Fruit fly (Drosophila melanogaster) whole organism: Measurements from ENCODE around the gene Etl1.

Experiments used
- CG8478 ChIP-seq: fragments of >200 bp; optimal IDR thresholded peaks from 2 replicates; lab custom pipeline; 2018; ENCODE audit warnings: inconsistent platforms
- Dll ChIP-seq: fragments of >200 bp; optimal IDR thresholded peaks from 2 replicates; lab custom pipeline; 2017
- pan ChIP-seq: fragments of >200 bp; optimal IDR thresholded peaks from 2 replicates; lab custom pipeline; 2017
- psq ChIP-seq: fragments of >200 bp; optimal IDR thresholded peaks from 2 replicates; lab custom pipeline; 2017
- usp ChIP-seq: fragments of >200 bp; optimal IDR thresholded peaks from 2 replicates; lab custom pipeline; 2017; ENCODE audit warnings: missing biosample characterization, missing genetic modification characterization, mixed read lengths

DNA sequence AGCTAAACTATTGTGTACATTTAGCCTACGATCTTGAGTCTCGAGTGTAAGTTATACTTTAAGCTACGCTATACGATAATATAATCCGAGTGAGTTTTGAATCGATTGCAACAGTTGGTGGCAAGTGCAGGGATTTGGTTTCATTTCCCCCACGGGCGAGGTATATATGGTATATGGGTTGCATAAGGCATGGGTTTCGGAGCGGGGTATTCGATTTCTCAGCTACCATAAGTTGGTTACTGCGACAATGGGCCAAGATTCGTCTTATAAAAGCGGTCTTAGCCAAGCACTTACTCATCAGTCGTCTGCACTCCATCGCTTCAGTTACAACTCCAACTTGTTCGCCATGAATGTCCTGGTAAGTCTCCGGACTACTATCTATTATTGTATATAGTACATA is 17.9 kb upstream of the Etl1 start, which contains the start of gene CG42367:
- no peak for TF ChIP-seq CG8478 (lab: Kevin White, UChicago)
- TF ChIP-seq usp (GFP tag; lab: Kevin White, UChicago), result no peak
- TF ChIP-seq Dll (lab: Kevin White, UChicago), result no peak
- TF ChIP-seq pan (lab: Kevin White, UChicago), result no peak
- TF ChIP-seq psq (lab: Kevin White, UChicago), result no peak
